Fruit fly (Drosophila melanogaster): Measurements from ENCODE around the gene CG8300.

DNA sequence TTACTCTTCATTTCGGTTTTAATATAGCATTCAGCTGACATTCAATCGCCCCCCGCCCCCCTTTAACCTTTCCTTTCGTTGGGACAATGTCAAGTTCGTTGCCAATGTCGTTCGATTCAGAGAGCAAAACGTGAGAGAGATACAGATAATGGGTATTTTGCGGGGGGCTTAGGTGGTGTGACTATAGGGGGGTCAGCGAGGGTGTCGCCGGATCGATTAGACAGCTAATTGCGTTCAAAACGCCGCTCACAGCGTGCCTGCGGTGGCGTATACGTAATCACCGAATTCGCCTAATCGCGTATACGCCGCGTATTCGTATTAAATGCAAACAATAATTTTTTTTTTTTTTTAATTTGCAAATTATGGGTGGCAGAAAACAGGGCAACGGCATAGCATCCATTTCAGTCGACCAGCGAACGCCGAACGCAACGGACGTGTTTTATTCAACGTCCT is 35.6 kb upstream of the CG8300 start, which contains the start of gene CG4607:
- TF ChIP-seq EcR (GFP tag; optimal IDR thresholded peaks at IDR 0.05) (no peak), pan (optimal IDR thresholded peaks at IDR 0.05) (no peak), Dll (optimal IDR thresholded peaks at IDR 0.05) (no peak), psq (optimal IDR thresholded peaks at IDR 0.05) (no peak), CG8478 (optimal IDR thresholded peaks at IDR 0.05) (no peak), usp (GFP tag; optimal IDR thresholded peaks at IDR 0.05) (no peak)

Measured in whole organism.